Worm (Caenorhabditis elegans): Measurements from ENCODE around the gene C01C4.2.

The C01C4.2 gene

ce11 chrX:3697623-3698022, 17.3 kb upstream of the C01C4.2 start:
- TF ChIP-seq ceh-39 (tag; optimal IDR thresholded peaks at IDR 0.05) (no peak), elt-3 (tag; optimal IDR thresholded peaks at IDR 0.05) (no peak), nhr-28 (tag; optimal IDR thresholded peaks at IDR 0.05) (no peak), nhr-12 (tag; optimal IDR thresholded peaks at IDR 0.05) (no peak), unc-120 (tag; optimal IDR thresholded peaks at IDR 0.05; ENCODE audit: poor library complexity, severe bottlenecking) (peak; percentile 85), drap-1 (GFP tag; optimal IDR thresholded peaks at IDR 0.05) (peak; percentile 91), unc-39 (tag; optimal IDR thresholded peaks at IDR 0.05) (peak; percentile 36), nhr-76 (tag; optimal IDR thresholded peaks at IDR 0.05) (no peak), nhr-237 (tag; optimal IDR thresholded peaks at IDR 0.05) (peak; percentile 12), unc-62 (GFP tag; optimal IDR thresholded peaks at IDR 0.05) (peak; percentile 21), nhr-2 (tag; optimal IDR thresholded peaks at IDR 0.05) (no peak), tbx-8 (GFP tag; optimal IDR thresholded peaks at IDR 0.05) (peak; percentile 83), mls-2 (tag; optimal IDR thresholded peaks at IDR 0.05) (peak; percentile 92), pha-4 (tag; optimal IDR thresholded peaks at IDR 0.05) (peak; percentile 28), cnd-1 (tag; optimal IDR thresholded peaks at IDR 0.05) (peak; percentile 90), ham-2 (GFP tag; optimal IDR thresholded peaks at IDR 0.05) (peak; percentile 68), M03D4.4 (tag; optimal IDR thresholded peaks at IDR 0.05) (peak; percentile 93), bed-3 (GFP tag; optimal IDR thresholded peaks at IDR 0.05) (peak; percentile 87), ceh-83 (GFP tag; optimal IDR thresholded peaks at IDR 0.05) (peak; percentile 95), ces-1 (GFP tag; optimal IDR thresholded peaks at IDR 0.05) (peak; percentile 25), ceh-43 (GFP tag; optimal IDR thresholded peaks at IDR 0.05) (peak; percentile 84), lin-13 (tag; optimal IDR thresholded peaks at IDR 0.05) (peak; percentile 32), lsy-2 (tag; optimal IDR thresholded peaks at IDR 0.05) (peak; percentile 34), lin-32 (GFP tag; optimal IDR thresholded peaks at IDR 0.05) (peak; percentile 76), blmp-1 (tag; optimal IDR thresholded peaks at IDR 0.05) (peak; percentile 20), mab-5 (tag; optimal IDR thresholded peaks at IDR 0.05) (no peak), sem-2 (GFP tag; optimal IDR thresholded peaks at IDR 0.05) (peak; percentile 69), hlh-1 (tag; optimal IDR thresholded peaks at IDR 0.05) (peak; percentile 5), flh-1 (GFP tag; optimal IDR thresholded peaks at IDR 0.05) (peak; percentile 69), mep-1 (tag; optimal IDR thresholded peaks at IDR 0.05) (peak; percentile 59), elt-1 (tag; optimal IDR thresholded peaks at IDR 0.05; ENCODE audit: borderline replicate concordance, insufficient read depth) (no peak), zip-8 (tag; optimal IDR thresholded peaks at IDR 0.05) (no peak), sptf-1 (tag; optimal IDR thresholded peaks at IDR 0.05) (peak; percentile 95), snpc-4 (tag; optimal IDR thresholded peaks at IDR 0.05) (no peak), ztf-11 (tag; optimal IDR thresholded peaks at IDR 0.05) (no peak)

ce11 chrX:3701861-3702260, 13.0 kb upstream of the C01C4.2 start:
- TF ChIP-seq ceh-39 (tag; optimal IDR thresholded peaks at IDR 0.05) (no peak), zip-8 (tag; optimal IDR thresholded peaks at IDR 0.05) (no peak)

ce11 chrX:3705319-3705718, 9.6 kb upstream of the C01C4.2 start:
- no peak for TF ChIP-seq lsy-2 (tag; optimal IDR thresholded peaks at IDR 0.05)
- no peak for TF ChIP-seq nhr-28 (tag; optimal IDR thresholded peaks at IDR 0.05)
- TF ChIP-seq zip-8 (tag; optimal IDR thresholded peaks at IDR 0.05): no peak
- no peak for TF ChIP-seq lin-13 (tag; optimal IDR thresholded peaks at IDR 0.05)
- TF ChIP-seq nhr-12 (tag; optimal IDR thresholded peaks at IDR 0.05): no peak
- no peak for TF ChIP-seq ztf-11 (tag; optimal IDR thresholded peaks at IDR 0.05)
- TF ChIP-seq hlh-1 (tag; optimal IDR thresholded peaks at IDR 0.05): no peak
- TF ChIP-seq nhr-2 (tag; optimal IDR thresholded peaks at IDR 0.05): no peak
- no peak for TF ChIP-seq sem-2 (GFP tag; optimal IDR thresholded peaks at IDR 0.05)
- no peak for TF ChIP-seq ham-2 (GFP tag; optimal IDR thresholded peaks at IDR 0.05)
- TF ChIP-seq drap-1 (GFP tag; optimal IDR thresholded peaks at IDR 0.05): no peak
- TF ChIP-seq tbx-8 (GFP tag; optimal IDR thresholded peaks at IDR 0.05): no peak
- TF ChIP-seq mep-1 (tag; optimal IDR thresholded peaks at IDR 0.05): no peak

ce11 chrX:3706319-3706718, 8.6 kb upstream of the C01C4.2 start:
- TF ChIP-seq unc-39 (tag; optimal IDR thresholded peaks at IDR 0.05) (no peak), ceh-83 (GFP tag; optimal IDR thresholded peaks at IDR 0.05) (no peak), hlh-1 (tag; optimal IDR thresholded peaks at IDR 0.05) (peak; percentile 32), unc-120 (tag; optimal IDR thresholded peaks at IDR 0.05; ENCODE audit: poor library complexity, severe bottlenecking) (no peak), mep-1 (tag; optimal IDR thresholded peaks at IDR 0.05) (no peak), tbx-8 (GFP tag; optimal IDR thresholded peaks at IDR 0.05) (no peak), sem-2 (GFP tag; optimal IDR thresholded peaks at IDR 0.05) (no peak)
